Worm (Caenorhabditis elegans) whole organism, midembryonic: Measurements from ENCODE around the gene F31F7.2.

ENCODE experiments used
- T22C8.4 ChIP-seq: fragments of 200-800 bp; sonication (Bioruptor generic); IDR thresholded peaks from 2 replicates; pipeline ENCODE4 v1.3.6; 2022; ENCODE audit warnings: missing genetic modification characterization, missing compliant biosample characterization
- cog-1 ChIP-seq: sonication (generic microtip); optimal IDR thresholded peaks from 2 replicates; lab custom pipeline; 2016; ENCODE audit warnings: missing genetic modification characterization, missing compliant biosample characterization
- flt-1 ChIP-seq: fragments of 200-800 bp; sonication (Bioruptor generic); IDR thresholded peaks from 2 replicates; pipeline ENCODE4 v1.3.6; 2022; ENCODE audit warnings: missing genetic modification characterization, missing compliant biosample characterization
- med-1 ChIP-seq: sonication (generic microtip); optimal IDR thresholded peaks from 2 replicates; lab custom pipeline; 2017; ENCODE audit warnings: missing genetic modification characterization, mild to moderate bottlenecking, missing compliant biosample characterization, antibody characterized with exemption, missing genetic modification reagents; ENCODE audit not compliant: insufficient read depth
- ztf-23 ChIP-seq: fragments of 200-800 bp; sonication (Bioruptor generic); IDR thresholded peaks from 2 replicates; pipeline ENCODE4 v1.3.6; 2022; ENCODE audit warnings: missing genetic modification reagents, missing genetic modification characterization, missing compliant biosample characterization
- ztf-29 ChIP-seq: fragments of 200-800 bp; sonication (Bioruptor generic); IDR thresholded peaks from 2 replicates; pipeline ENCODE4 v1.3.6; 2022; ENCODE audit warnings: missing genetic modification reagents, missing genetic modification characterization, missing compliant biosample characterization

ce11 chrV:6247397-6247796 is 23.3 kb upstream of the F31F7.2 start:
- TF ChIP-seq cog-1 (tag; lab: Kevin White, UChicago) (no peak), flt-1 (GFP tag; lab: Robert Waterston, UW) (no peak), ztf-23 (GFP tag; lab: Robert Waterston, UW) (no peak), ztf-29 (no peak), T22C8.4 (GFP tag; lab: Robert Waterston, UW) (no peak), med-1 (GFP tag; lab: Kevin White, UChicago) (no peak)
